Fruit fly (Drosophila melanogaster) whole organism, prepupa: ENCODE measurements around the gene CG15035.

Experiments
- CG10631 ChIP-seq: fragments of 200-800 bp; sonication (Bioruptor generic); optimal IDR thresholded peaks from 2 replicates; lab custom pipeline; 2016; ENCODE audit warnings: missing biosample characterization, missing genetic modification characterization
- CG31627 ChIP-seq: fragments of 200-800 bp; sonication (Bioruptor generic); optimal IDR thresholded peaks from 3 replicates; lab custom pipeline; 2016; ENCODE audit warnings: missing biosample characterization, missing genetic modification characterization
- CG32006 ChIP-seq: fragments of 200-800 bp; sonication (Bioruptor generic); optimal IDR thresholded peaks from 3 replicates; lab custom pipeline; 2017; ENCODE audit warnings: missing biosample characterization, mild to moderate bottlenecking, missing genetic modification characterization
- CG7368 ChIP-seq: fragments of 200-800 bp; sonication (Bioruptor generic); optimal IDR thresholded peaks from 3 replicates; lab custom pipeline; 2016; ENCODE audit warnings: missing biosample characterization, missing genetic modification characterization
- CG8119 ChIP-seq: fragments of 200-800 bp; sonication (Bioruptor generic); IDR thresholded peaks from 3 replicates; pipeline ENCODE4 v1.3.6; 2022; ENCODE audit warnings: missing biosample characterization, missing genetic modification characterization
- Eip78C ChIP-seq: fragments of 200-800 bp; sonication (Bioruptor generic); peaks from one replicate; lab custom pipeline; 2016; ENCODE audit warnings: missing biosample characterization, missing genetic modification characterization
- Hr38 ChIP-seq: sonication (Bioruptor generic); optimal IDR thresholded peaks from 2 replicates; lab custom pipeline; 2016; ENCODE audit warnings: missing biosample characterization, missing genetic modification characterization
- cyc ChIP-seq: fragments of 200-800 bp; sonication (Bioruptor generic); optimal IDR thresholded peaks from 3 replicates; lab custom pipeline; 2016; ENCODE audit warnings: missing biosample characterization, missing genetic modification characterization
- dsx ChIP-seq: fragments of 200-800 bp; optimal IDR thresholded peaks from 3 replicates; lab custom pipeline; 2019; ENCODE audit warnings: missing biosample characterization, mild to moderate bottlenecking, missing genetic modification characterization, moderate library complexity; ENCODE audit not compliant: poor library complexity, severe bottlenecking
- pdm3 ChIP-seq: fragments of 200-800 bp; sonication (Bioruptor generic); optimal IDR thresholded peaks from 3 replicates; lab custom pipeline; 2016; ENCODE audit warnings: missing biosample characterization, missing genetic modification characterization

- TF ChIP-seq CG32006 (GFP tag; lab: Kevin White, UChicago) = no peak
- TF ChIP-seq cyc (GFP tag; lab: Kevin White, UChicago) = no peak
- TF ChIP-seq pdm3 = no peak
- no peak for TF ChIP-seq Hr38 (GFP tag; lab: Kevin White, UChicago)
- TF ChIP-seq CG10631 (GFP tag; lab: Kevin White, UChicago) = no peak
- TF ChIP-seq CG31627 (GFP tag; lab: Kevin White, UChicago) = no peak
- TF ChIP-seq CG8119 (GFP tag; lab: Robert Waterston, UW) = no peak
- no peak for TF ChIP-seq CG7368 (GFP tag; lab: Kevin White, UChicago)
- no peak for TF ChIP-seq dsx
- TF ChIP-seq Eip78C (GFP tag; lab: Kevin White, UChicago) = no peak
Measured at dm6 chrX:7418294-7418693, 15.3 kb upstream of the CG15035 start, which contains the start of gene rumpel.
